Worm (Caenorhabditis elegans) whole organism, midembryonic: ENCODE measurements around the gene Y38C1AA.1.

Source experiments
- cog-1 ChIP-seq: sonication (generic microtip); optimal IDR thresholded peaks from 2 replicates; lab custom pipeline; 2016; ENCODE audit warnings: missing genetic modification characterization, missing compliant biosample characterization
- flt-1 ChIP-seq: fragments of 200-800 bp; sonication (Bioruptor generic); IDR thresholded peaks from 2 replicates; pipeline ENCODE4 v1.3.6; 2022; ENCODE audit warnings: missing genetic modification characterization, missing compliant biosample characterization
- klf-2 ChIP-seq: fragments of 200-800 bp; sonication (Bioruptor generic); conservative IDR thresholded peaks from 2 replicates; pipeline ENCODE4 v1.3.6; 2022; ENCODE audit warnings: missing genetic modification reagents, missing genetic modification characterization, missing compliant biosample characterization
- med-1 ChIP-seq: sonication (generic microtip); optimal IDR thresholded peaks from 2 replicates; lab custom pipeline; 2017; ENCODE audit warnings: missing genetic modification characterization, mild to moderate bottlenecking, missing compliant biosample characterization, antibody characterized with exemption, missing genetic modification reagents; ENCODE audit not compliant: insufficient read depth
- ref-1 ChIP-seq: fragments of 200-800 bp; sonication (Bioruptor generic); conservative IDR thresholded peaks from 2 replicates; pipeline ENCODE4 v1.3.6; 2022; ENCODE audit warnings: missing genetic modification reagents, missing genetic modification characterization, missing compliant biosample characterization
- tab-1 ChIP-seq: fragments of 200-800 bp; sonication (Bioruptor generic); IDR thresholded peaks from 2 replicates; pipeline ENCODE4 v1.3.6; 2022; ENCODE audit warnings: missing genetic modification characterization, missing compliant biosample characterization
- ztf-29 ChIP-seq: fragments of 200-800 bp; sonication (Bioruptor generic); IDR thresholded peaks from 2 replicates; pipeline ENCODE4 v1.3.6; 2022; ENCODE audit warnings: missing genetic modification reagents, missing genetic modification characterization, missing compliant biosample characterization

DNA sequence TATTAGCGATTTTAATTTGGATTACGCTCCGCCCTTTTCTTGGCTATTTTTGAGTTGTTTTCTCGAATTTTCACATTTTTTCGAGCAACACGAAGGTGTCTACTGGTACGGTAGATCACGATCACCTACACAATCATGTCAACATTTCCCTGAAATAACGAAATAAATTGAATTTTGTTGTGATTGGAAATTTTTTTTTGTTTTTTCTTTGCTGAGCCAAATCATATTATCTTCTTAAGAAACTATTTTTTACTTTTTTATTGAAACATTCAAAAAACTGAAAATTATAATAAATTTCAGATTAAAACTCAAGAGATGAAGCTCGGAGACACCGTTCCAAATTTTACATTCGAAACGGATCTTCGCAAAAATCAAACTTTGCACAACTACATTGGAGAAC is 10.3 kb downstream of the Y38C1AA.1 start, which contains the start of gene prdx-6:
- no peak for TF ChIP-seq ref-1 (GFP tag; lab: Robert Waterston, UW)
- no peak for TF ChIP-seq flt-1 (GFP tag; lab: Robert Waterston, UW)
- TF ChIP-seq ztf-29 (GFP tag; lab: Robert Waterston, UW) = no peak
- TF ChIP-seq cog-1 (tag; lab: Kevin White, UChicago) = no peak
- TF ChIP-seq med-1 = no peak
- no peak for TF ChIP-seq klf-2
- TF ChIP-seq tab-1 (GFP tag; lab: Robert Waterston, UW) = no peak
